Worm (Caenorhabditis elegans) whole organism, L4 larva: ENCODE measurements around the gene tsen-2.

Experiments used
- F37D6.2 ChIP-seq: sonication (generic microtip); optimal IDR thresholded peaks from 2 replicates; lab custom pipeline; 2016; ENCODE audit warnings: mild to moderate bottlenecking, missing genetic modification characterization, missing compliant biosample characterization
- Y105C5A.15 ChIP-seq: fragments of 200-800 bp; sonication (Bioruptor generic); IDR thresholded peaks from 2 replicates; pipeline ENCODE4 v1.3.6; 2022; ENCODE audit warnings: missing genetic modification characterization, missing compliant biosample characterization
- ama-1 ChIP-seq: fragments of 150-350 bp; optimal IDR thresholded peaks from 2 replicates; lab custom pipeline; 2014; ENCODE audit warnings: inconsistent platforms, mixed read lengths
- ceh-82 ChIP-seq: sonication (generic microtip); optimal IDR thresholded peaks from 2 replicates; lab custom pipeline; 2017; ENCODE audit warnings: missing biosample characterization, missing genetic modification characterization
- ces-1 ChIP-seq: fragments of 150-350 bp; sonication (generic microtip); optimal IDR thresholded peaks from 4 replicates; lab custom pipeline; 2014; ENCODE audit warnings: missing biosample characterization, missing genetic modification reagents, missing genetic modification characterization
- duxl-1 ChIP-seq: sonication (generic microtip); optimal IDR thresholded peaks from 2 replicates; lab custom pipeline; 2016; ENCODE audit warnings: mild to moderate bottlenecking, missing genetic modification characterization, moderate library complexity, missing compliant biosample characterization; ENCODE audit not compliant: poor library complexity
- fkh-10 ChIP-seq: fragments of 150-350 bp; optimal IDR thresholded peaks from 2 replicates; lab custom pipeline; 2014; ENCODE audit warnings: missing biosample characterization, missing genetic modification reagents, missing genetic modification characterization
- lin-39 ChIP-seq: fragments of 150-350 bp; optimal IDR thresholded peaks from 2 replicates; lab custom pipeline; 2014; ENCODE audit warnings: missing biosample characterization, missing genetic modification reagents, missing genetic modification characterization
- lsy-2 ChIP-seq, 2 experiments: fragments of 150-350 bp in 1 of 2; sonication (generic microtip) in 1 of 2; optimal IDR thresholded peaks; 2 replicates each; lab custom pipeline; 2014 to 2017; ENCODE audit warnings: missing biosample characterization in 2 of 2, missing genetic modification characterization in 2 of 2
- mxl-3 ChIP-seq: fragments of 200-800 bp; sonication (Bioruptor generic); optimal IDR thresholded peaks from 2 replicates; lab custom pipeline; 2018; ENCODE audit warnings: mild to moderate bottlenecking, missing genetic modification characterization, missing compliant biosample characterization
- nhr-11 ChIP-seq: fragments of 150-350 bp; optimal IDR thresholded peaks from 2 replicates; lab custom pipeline; 2014; ENCODE audit warnings: missing biosample characterization, missing genetic modification characterization
- pha-4 ChIP-seq, 2 experiments: fragments of 150-350 bp in 1 of 2; fragments of 200-800 bp in 1 of 2; sonication (Bioruptor generic) in 1 of 2; IDR thresholded peaks in 1 of 2; optimal IDR thresholded peaks in 1 of 2; 2 replicates each; pipeline versions ENCODE4 v1.3.6 to Lab custom; 2014 to 2022; ENCODE audit warnings: missing genetic modification characterization in 2 of 2, missing genetic modification reagents in 2 of 2, missing biosample characterization in 1 of 2, missing compliant biosample characterization in 1 of 2
- unc-62 ChIP-seq, 3 experiments: fragments of 150-350 bp in 1 of 3; sonication (generic microtip); optimal IDR thresholded peaks in 2 of 3; peaks in 1 of 3; 1 replicate in 1 of 3; 2 replicates in 2 of 3; lab custom pipeline; 2014 to 2017; ENCODE audit warnings: missing biosample characterization in 3 of 3, missing genetic modification characterization in 3 of 3, missing genetic modification reagents in 3 of 3, missing genotype in 1 of 3
- zip-11 ChIP-seq: fragments of 200-800 bp; sonication (Bioruptor generic); IDR thresholded peaks from 2 replicates; pipeline ENCODE4 v1.3.6; 2022; ENCODE audit warnings: missing genetic modification characterization, missing compliant biosample characterization

ce11 chrIII:11916260-11916659 lies 18.2 kb upstream of the tsen-2 start:
- TF ChIP-seq ama-1 (lab: Kevin White, UChicago): no peak
- no peak for TF ChIP-seq ces-1 (GFP tag; lab: Kevin White, UChicago)
- TF ChIP-seq F37D6.2 (tag; lab: Kevin White, UChicago): no peak
- no peak for TF ChIP-seq Y105C5A.15 (GFP tag; lab: Robert Waterston, UW)
- no peak for TF ChIP-seq lsy-2 (tag; optimal IDR thresholded peaks at IDR 0.05; lab: Kevin White, UChicago)
- no peak for TF ChIP-seq duxl-1 (tag; lab: Kevin White, UChicago)
- TF ChIP-seq zip-11: no peak
- TF ChIP-seq ceh-82 (tag; lab: Kevin White, UChicago): no peak
- TF ChIP-seq unc-62 (GFP tag; optimal IDR thresholded peaks at IDR 0.05 in 1 of 2; lab: Kevin White, UChicago): no peak
- TF ChIP-seq unc-62 (tag; optimal IDR thresholded peaks at IDR 0.05; lab: Kevin White, UChicago): no peak
- TF ChIP-seq lin-39 (tag; lab: Kevin White, UChicago): no peak
- no peak for TF ChIP-seq nhr-11 (tag; lab: Kevin White, UChicago)
- no peak for TF ChIP-seq pha-4 (GFP tag; IDR thresholded peaks at IDR 0.05; lab: Robert Waterston, UW)
- TF ChIP-seq pha-4 (tag; optimal IDR thresholded peaks at IDR 0.05; lab: Kevin White, UChicago): no peak
- TF ChIP-seq mxl-3 (GFP tag; lab: Kevin White, UChicago): no peak
- no peak for TF ChIP-seq fkh-10 (GFP tag; lab: Kevin White, UChicago)
